Fruit fly (Drosophila melanogaster): ENCODE measurements around the gene CG2961.

DNA sequence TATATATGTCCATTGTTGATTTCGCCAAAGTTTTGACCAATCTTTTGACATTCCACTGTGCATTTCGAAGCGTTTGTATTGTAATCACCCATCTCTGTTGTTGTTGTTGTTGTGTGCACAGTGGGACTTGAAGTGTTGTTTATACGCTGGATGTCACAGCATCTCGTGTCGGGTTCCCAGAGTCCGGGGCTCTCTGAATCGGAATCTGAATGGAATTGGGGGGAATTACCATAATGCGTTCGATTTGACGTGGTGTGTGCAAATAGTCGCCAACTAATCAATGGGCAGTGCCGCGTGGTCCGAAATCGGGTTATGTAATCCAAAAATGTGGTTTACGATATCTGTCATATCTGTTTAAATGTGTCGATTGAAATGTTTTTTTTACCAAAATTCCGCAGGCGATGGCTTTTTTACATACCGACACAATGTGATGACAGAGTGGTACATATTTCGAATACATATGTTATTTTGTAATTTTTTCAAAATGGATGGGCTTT is 1.2 kb upstream of the CG2961 start:
- TF ChIP-seq CG8478 (optimal IDR thresholded peaks at IDR 0.05): no peak
- no peak for TF ChIP-seq Dll (optimal IDR thresholded peaks at IDR 0.05)
- no peak for TF ChIP-seq psq (optimal IDR thresholded peaks at IDR 0.05)
- no peak for TF ChIP-seq usp (GFP tag; optimal IDR thresholded peaks at IDR 0.05)
- TF ChIP-seq pan (optimal IDR thresholded peaks at IDR 0.05): no peak
- no peak for TF ChIP-seq EcR (GFP tag; optimal IDR thresholded peaks at IDR 0.05)
